Worm (Caenorhabditis elegans): Measurements from ENCODE around the gene C53A3.1.

ce11 chrV:5716508-5716907 lies 43.5 kb downstream of the C53A3.1 start, which contains the start of gene K09H11.9:
- TF ChIP-seq lsy-2 (tag; optimal IDR thresholded peaks at IDR 0.05) (no peak), pha-4 (tag; optimal IDR thresholded peaks at IDR 0.05) (no peak), nhr-76 (tag; optimal IDR thresholded peaks at IDR 0.05) (no peak), nhr-12 (tag; optimal IDR thresholded peaks at IDR 0.05) (no peak), unc-62 (GFP tag; optimal IDR thresholded peaks at IDR 0.05) (no peak), nhr-237 (tag; optimal IDR thresholded peaks at IDR 0.05) (no peak), sptf-1 (tag; optimal IDR thresholded peaks at IDR 0.05) (no peak), zip-8 (tag; optimal IDR thresholded peaks at IDR 0.05) (no peak), nhr-2 (tag; optimal IDR thresholded peaks at IDR 0.05) (no peak), ham-2 (GFP tag; optimal IDR thresholded peaks at IDR 0.05) (no peak)
